Worm (Caenorhabditis elegans) whole organism, midembryonic: ENCODE data around the gene F32D8.11.

Experiments
- T22C8.4 ChIP-seq: fragments of 200-800 bp; sonication (Bioruptor generic); IDR thresholded peaks from 2 replicates; pipeline ENCODE4 v1.3.6; 2022; ENCODE audit warnings: missing genetic modification characterization, missing compliant biosample characterization
- cog-1 ChIP-seq: sonication (generic microtip); optimal IDR thresholded peaks from 2 replicates; lab custom pipeline; 2016; ENCODE audit warnings: missing genetic modification characterization, missing compliant biosample characterization
- flt-1 ChIP-seq: fragments of 200-800 bp; sonication (Bioruptor generic); IDR thresholded peaks from 2 replicates; pipeline ENCODE4 v1.3.6; 2022; ENCODE audit warnings: missing genetic modification characterization, missing compliant biosample characterization
- klf-2 ChIP-seq: fragments of 200-800 bp; sonication (Bioruptor generic); conservative IDR thresholded peaks from 2 replicates; pipeline ENCODE4 v1.3.6; 2022; ENCODE audit warnings: missing genetic modification reagents, missing genetic modification characterization, missing compliant biosample characterization
- med-1 ChIP-seq: sonication (generic microtip); optimal IDR thresholded peaks from 2 replicates; lab custom pipeline; 2017; ENCODE audit warnings: missing genetic modification characterization, mild to moderate bottlenecking, missing compliant biosample characterization, antibody characterized with exemption, missing genetic modification reagents; ENCODE audit not compliant: insufficient read depth
- ref-1 ChIP-seq: fragments of 200-800 bp; sonication (Bioruptor generic); conservative IDR thresholded peaks from 2 replicates; pipeline ENCODE4 v1.3.6; 2022; ENCODE audit warnings: missing genetic modification reagents, missing genetic modification characterization, missing compliant biosample characterization
- tab-1 ChIP-seq: fragments of 200-800 bp; sonication (Bioruptor generic); IDR thresholded peaks from 2 replicates; pipeline ENCODE4 v1.3.6; 2022; ENCODE audit warnings: missing genetic modification characterization, missing compliant biosample characterization
- ztf-23 ChIP-seq: fragments of 200-800 bp; sonication (Bioruptor generic); IDR thresholded peaks from 2 replicates; pipeline ENCODE4 v1.3.6; 2022; ENCODE audit warnings: missing genetic modification reagents, missing genetic modification characterization, missing compliant biosample characterization
- ztf-29 ChIP-seq: fragments of 200-800 bp; sonication (Bioruptor generic); IDR thresholded peaks from 2 replicates; pipeline ENCODE4 v1.3.6; 2022; ENCODE audit warnings: missing genetic modification reagents, missing genetic modification characterization, missing compliant biosample characterization

The F32D8.11 gene

ce11 chrV:10889036-10889435, at the start of gene F32D8.11:
Gene F32D8.11 (minus strand): TSS chrV:10889136.
- TF ChIP-seq cog-1: no peak
- no peak for TF ChIP-seq flt-1
- TF ChIP-seq ztf-29 (GFP tag; lab: Robert Waterston, UW): no peak
- TF ChIP-seq med-1 (GFP tag; lab: Kevin White, UChicago): no peak
- TF ChIP-seq T22C8.4: no peak
- TF ChIP-seq tab-1 (GFP tag; lab: Robert Waterston, UW): no peak
- TF ChIP-seq ref-1 (GFP tag; lab: Robert Waterston, UW): no peak
- TF ChIP-seq klf-2 (GFP tag; lab: Robert Waterston, UW): no peak
- no peak for TF ChIP-seq ztf-23

ce11 chrV:10937294-10937693, 48.4 kb upstream of the F32D8.11 start:
- TF ChIP-seq tab-1 (GFP tag; lab: Robert Waterston, UW) (no peak), T22C8.4 (no peak), ref-1 (GFP tag; lab: Robert Waterston, UW) (no peak), flt-1 (no peak), med-1 (GFP tag; lab: Kevin White, UChicago) (no peak), ztf-29 (GFP tag; lab: Robert Waterston, UW) (no peak), klf-2 (GFP tag; lab: Robert Waterston, UW) (no peak), cog-1 (no peak), ztf-23 (no peak)

- no peak for TF ChIP-seq klf-2 (GFP tag; lab: Robert Waterston, UW)
- no peak for TF ChIP-seq med-1 (GFP tag; lab: Kevin White, UChicago)
- no peak for TF ChIP-seq tab-1 (GFP tag; lab: Robert Waterston, UW)
- TF ChIP-seq ztf-29 (GFP tag; lab: Robert Waterston, UW): no peak
These were observed 47.7 kb upstream of the F32D8.11 start, which contains the start of gene F17C11.12 for ce11 chrV:10936681-10937080. Gene F17C11.12 (minus strand): TSS chrV:10936920.

- TF ChIP-seq tab-1 (GFP tag; lab: Robert Waterston, UW) (no peak), klf-2 (GFP tag; lab: Robert Waterston, UW) (no peak), T22C8.4 (no peak), ref-1 (GFP tag; lab: Robert Waterston, UW) (no peak)
These were observed 43.5 kb upstream of the F32D8.11 start, which contains the start of gene F58B4.5 for ce11 chrV:10932411-10932810. Gene F58B4.5 (plus strand): TSS chrV:10932693.

ce11 chrV:10931189-10931588, 42.3 kb upstream of the F32D8.11 start, which contains the start of gene scvp-1:
Gene scvp-1 (minus strand): TSS chrV:10931289.
- no peak for TF ChIP-seq klf-2 (GFP tag; lab: Robert Waterston, UW)
- no peak for TF ChIP-seq cog-1
- no peak for TF ChIP-seq med-1 (GFP tag; lab: Kevin White, UChicago)
- no peak for TF ChIP-seq ztf-29 (GFP tag; lab: Robert Waterston, UW)
- TF ChIP-seq tab-1 (GFP tag; lab: Robert Waterston, UW): no peak
- no peak for TF ChIP-seq T22C8.4
- TF ChIP-seq ztf-23: no peak
- TF ChIP-seq flt-1: no peak
- no peak for TF ChIP-seq ref-1 (GFP tag; lab: Robert Waterston, UW)

- TF ChIP-seq tab-1 (GFP tag; lab: Robert Waterston, UW) (no peak), med-1 (GFP tag; lab: Kevin White, UChicago) (no peak), T22C8.4 (no peak), ztf-29 (GFP tag; lab: Robert Waterston, UW) (no peak), flt-1 (no peak), klf-2 (GFP tag; lab: Robert Waterston, UW) (no peak)
These were observed 40.6 kb upstream of the F32D8.11 start, which contains the start of gene F58B4.3 for ce11 chrV:10929511-10929910. Gene F58B4.3 (plus strand): TSS chrV:10929811.

ce11 chrV:10925658-10926057, 36.7 kb upstream of the F32D8.11 start:
- no peak for TF ChIP-seq tab-1 (GFP tag; lab: Robert Waterston, UW)
- TF ChIP-seq ref-1 (GFP tag; lab: Robert Waterston, UW): no peak
- no peak for TF ChIP-seq ztf-23
- TF ChIP-seq klf-2 (GFP tag; lab: Robert Waterston, UW): no peak
- no peak for TF ChIP-seq med-1 (GFP tag; lab: Kevin White, UChicago)
- no peak for TF ChIP-seq T22C8.4
- TF ChIP-seq ztf-29 (GFP tag; lab: Robert Waterston, UW): no peak

- TF ChIP-seq ztf-29 (GFP tag; lab: Robert Waterston, UW): no peak
- TF ChIP-seq med-1 (GFP tag; lab: Kevin White, UChicago): no peak
- TF ChIP-seq T22C8.4: no peak
- no peak for TF ChIP-seq klf-2 (GFP tag; lab: Robert Waterston, UW)
- TF ChIP-seq tab-1 (GFP tag; lab: Robert Waterston, UW): no peak
- TF ChIP-seq ztf-23: no peak
- TF ChIP-seq flt-1: no peak
- TF ChIP-seq ref-1 (GFP tag; lab: Robert Waterston, UW): no peak
- no peak for TF ChIP-seq cog-1
These were observed 35.8 kb upstream of the F32D8.11 start, which contains the start of gene F58B4.6 for ce11 chrV:10924731-10925130. Gene F58B4.6 (plus strand): TSS chrV:10925031.

ce11 chrV:10923229-10923628, 34.3 kb upstream of the F32D8.11 start, which contains the start of gene F58B4.7:
Gene F58B4.7 (minus strand): TSS chrV:10923329.
- TF ChIP-seq med-1 (GFP tag; lab: Kevin White, UChicago): no peak
- no peak for TF ChIP-seq ztf-23
- no peak for TF ChIP-seq ztf-29 (GFP tag; lab: Robert Waterston, UW)

- no peak for TF ChIP-seq ztf-29 (GFP tag; lab: Robert Waterston, UW)
- TF ChIP-seq tab-1 (GFP tag; lab: Robert Waterston, UW): no peak
- no peak for TF ChIP-seq klf-2 (GFP tag; lab: Robert Waterston, UW)
- no peak for TF ChIP-seq T22C8.4
- TF ChIP-seq ref-1 (GFP tag; lab: Robert Waterston, UW): no peak
- TF ChIP-seq ztf-23: no peak
- TF ChIP-seq med-1 (GFP tag; lab: Kevin White, UChicago): no peak
- TF ChIP-seq flt-1: no peak
- TF ChIP-seq cog-1: no peak
These were observed 32.8 kb upstream of the F32D8.11 start, which contains the start of gene nas-31 for ce11 chrV:10921747-10922146. Gene nas-31 (minus strand): TSS chrV:10921847.
